Worm (Caenorhabditis elegans) whole organism, L3 larva: ENCODE measurements around the gene sra-36.

Experiments used
- ceh-82 ChIP-seq: fragments of 150-350 bp; optimal IDR thresholded peaks from 2 replicates; lab custom pipeline; 2014; ENCODE audit warnings: missing biosample characterization, missing genetic modification characterization
- egl-27 ChIP-seq: sonication (generic microtip); optimal IDR thresholded peaks from 4 replicates; lab custom pipeline; 2017; ENCODE audit warnings: missing biosample characterization, missing genetic modification reagents, missing genetic modification characterization
- elt-1 ChIP-seq: fragments of 150-350 bp; optimal IDR thresholded peaks from 2 replicates; lab custom pipeline; 2014; ENCODE audit warnings: missing biosample characterization, missing genetic modification characterization
- elt-2 ChIP-seq: sonication (generic microtip); optimal IDR thresholded peaks from 2 replicates; lab custom pipeline; 2016; ENCODE audit warnings: missing genetic modification reagents, mild to moderate bottlenecking, missing genetic modification characterization, missing compliant biosample characterization
- fkh-2 ChIP-seq: fragments of 150-350 bp; optimal IDR thresholded peaks from 2 replicates; lab custom pipeline; 2014; ENCODE audit warnings: missing biosample characterization, missing genetic modification reagents, missing genetic modification characterization
- lin-15B ChIP-seq: fragments of 150-350 bp; optimal IDR thresholded peaks from 2 replicates; lab custom pipeline; 2014; ENCODE audit warnings: missing biosample characterization, missing genetic modification characterization
- lin-39 ChIP-seq: fragments of 150-350 bp; optimal IDR thresholded peaks from 2 replicates; lab custom pipeline; 2018; ENCODE audit warnings: missing biosample characterization, missing genetic modification reagents, missing genetic modification characterization
- mml-1 ChIP-seq: fragments of 150-350 bp; sonication (generic microtip); optimal IDR thresholded peaks from 3 replicates; lab custom pipeline; 2014; ENCODE audit warnings: missing biosample characterization, missing genetic modification characterization
- nhr-11 ChIP-seq: fragments of 150-350 bp; optimal IDR thresholded peaks from 2 replicates; lab custom pipeline; 2014; ENCODE audit warnings: missing biosample characterization, missing genetic modification characterization
- nhr-12 ChIP-seq: fragments of 150-350 bp; optimal IDR thresholded peaks from 2 replicates; lab custom pipeline; 2014; ENCODE audit warnings: missing biosample characterization, missing genetic modification characterization
- nhr-67 ChIP-seq: fragments of 150-350 bp; optimal IDR thresholded peaks from 2 replicates; lab custom pipeline; 2014; ENCODE audit warnings: missing biosample characterization, missing genetic modification characterization
- snpc-4 ChIP-seq: fragments of 150-350 bp; optimal IDR thresholded peaks from 2 replicates; lab custom pipeline; 2014; ENCODE audit warnings: missing biosample characterization, missing genetic modification characterization
- unc-39 ChIP-seq: sonication (generic microtip); optimal IDR thresholded peaks from 4 replicates; lab custom pipeline; 2017; ENCODE audit warnings: missing biosample characterization, missing genetic modification characterization
- zag-1 ChIP-seq: fragments of 150-350 bp; optimal IDR thresholded peaks from 2 replicates; lab custom pipeline; 2014; ENCODE audit warnings: missing biosample characterization, missing genetic modification characterization

- no peak for TF ChIP-seq nhr-12
- no peak for TF ChIP-seq zag-1
- TF ChIP-seq snpc-4 (tag; lab: Kevin White, UChicago), result no peak
- no peak for TF ChIP-seq mml-1 (tag; lab: Kevin White, UChicago)
- TF ChIP-seq ceh-82 (tag; lab: Kevin White, UChicago), result no peak
- TF ChIP-seq elt-2 (tag; lab: Kevin White, UChicago), result no peak
- TF ChIP-seq egl-27 (tag; lab: Kevin White, UChicago), result no peak
- peak; percentile 55 for TF ChIP-seq lin-39
- no peak for TF ChIP-seq fkh-2 (tag; lab: Kevin White, UChicago)
- no peak for TF ChIP-seq nhr-11 (tag; lab: Kevin White, UChicago)
- TF ChIP-seq lin-15B, result no peak
- no peak for TF ChIP-seq unc-39 (tag; lab: Kevin White, UChicago)
- TF ChIP-seq nhr-67, result no peak
- no peak for TF ChIP-seq elt-1
These were observed 22.1 kb downstream of the sra-36 start, which contains the start of gene hlh-1 for ce11 chrII:4518300-4518907.
